Fruit fly (Drosophila melanogaster) whole organism, embryonic: ENCODE results near the gene Hexo1.

Experiments
- BEAF-32 ChIP-seq: fragments of 200-800 bp; sonication (Bioruptor generic); optimal IDR thresholded peaks from 3 replicates; lab custom pipeline; 2017; ENCODE audit warnings: missing biosample characterization, missing genetic modification characterization, mild to moderate bottlenecking, moderate library complexity, missing genetic modification reagents
- C15 ChIP-seq: fragments of 200-800 bp; sonication (Bioruptor generic); IDR thresholded peaks from 3 replicates; pipeline ENCODE4 v1.3.6; 2022; ENCODE audit warnings: missing biosample characterization, missing genetic modification characterization
- CG10267 ChIP-seq: fragments of 200-800 bp; sonication (Bioruptor generic); optimal IDR thresholded peaks from 2 replicates; lab custom pipeline; 2018; ENCODE audit warnings: missing biosample characterization, mild to moderate bottlenecking, missing genetic modification characterization, moderate library complexity
- CG11247 ChIP-seq: fragments of 200-800 bp; sonication (Bioruptor generic); IDR thresholded peaks from 2 replicates; pipeline ENCODE4 v1.3.6; 2022; ENCODE audit warnings: missing biosample characterization, missing genetic modification characterization
- CG11560 ChIP-seq: fragments of 200-800 bp; sonication (Bioruptor generic); IDR thresholded peaks from 3 replicates; pipeline ENCODE4 v1.3.6; 2022; ENCODE audit warnings: missing biosample characterization, missing genetic modification characterization
- CG12769 ChIP-seq: fragments of 200-800 bp; sonication (Bioruptor generic); optimal IDR thresholded peaks from 2 replicates; lab custom pipeline; 2019; ENCODE audit warnings: missing biosample characterization, mild to moderate bottlenecking, missing genetic modification characterization, moderate library complexity
- CG13894 ChIP-seq: fragments of 200-800 bp; sonication (Bioruptor generic); optimal IDR thresholded peaks from 3 replicates; lab custom pipeline; 2018; ENCODE audit warnings: missing biosample characterization, mild to moderate bottlenecking, missing genetic modification characterization, moderate library complexity
- CG14441 ChIP-seq: fragments of 200-800 bp; sonication (Bioruptor generic); IDR thresholded peaks from 2 replicates; pipeline ENCODE4 v1.3.6; 2022; ENCODE audit warnings: missing biosample characterization, missing genetic modification characterization
- CG17829 ChIP-seq: fragments of 200-800 bp; optimal IDR thresholded peaks from 2 replicates; lab custom pipeline; 2019; ENCODE audit warnings: missing biosample characterization, mild to moderate bottlenecking, missing genetic modification characterization, moderate library complexity
- CG43689 ChIP-seq: fragments of 200-800 bp; sonication (Bioruptor generic); IDR thresholded peaks from 2 replicates; pipeline ENCODE4 v1.3.6; 2022; ENCODE audit warnings: missing biosample characterization, missing genetic modification characterization
- CG4617 ChIP-seq: fragments of 200-800 bp; sonication (Bioruptor generic); optimal IDR thresholded peaks from 3 replicates; lab custom pipeline; 2016; ENCODE audit warnings: missing biosample characterization, missing genetic modification characterization, borderline replicate concordance
- CG7556 ChIP-seq: fragments of 200-800 bp; sonication (Bioruptor generic); optimal IDR thresholded peaks from 2 replicates; lab custom pipeline; 2017; ENCODE audit warnings: missing biosample characterization, mild to moderate bottlenecking, missing genetic modification characterization
- CG7745 ChIP-seq: fragments of 200-800 bp; sonication (Bioruptor generic); optimal IDR thresholded peaks from 2 replicates; lab custom pipeline; 2018; ENCODE audit warnings: missing biosample characterization, mild to moderate bottlenecking, missing genetic modification characterization, moderate library complexity
- CG8089 ChIP-seq: fragments of 200-800 bp; sonication (Bioruptor generic); optimal IDR thresholded peaks from 3 replicates; lab custom pipeline; 2016; ENCODE audit warnings: missing biosample characterization, missing genetic modification characterization
- CG8281 ChIP-seq: fragments of 200-800 bp; sonication (Bioruptor generic); optimal IDR thresholded peaks from 2 replicates; lab custom pipeline; 2018; ENCODE audit warnings: missing biosample characterization, mild to moderate bottlenecking, missing genetic modification characterization, moderate library complexity
- CG8765 ChIP-seq: fragments of 200-800 bp; sonication (Bioruptor generic); IDR thresholded peaks from 2 replicates; pipeline ENCODE4 v1.3.6; 2022; ENCODE audit warnings: missing biosample characterization, missing genetic modification characterization
- CG8944 ChIP-seq: fragments of 200-800 bp; sonication (Bioruptor generic); optimal IDR thresholded peaks from 3 replicates; lab custom pipeline; 2016; ENCODE audit warnings: missing biosample characterization, missing genetic modification characterization
- CG9797 ChIP-seq: fragments of 200-800 bp; sonication (Bioruptor generic); optimal IDR thresholded peaks from 3 replicates; lab custom pipeline; 2018; ENCODE audit warnings: missing biosample characterization, mild to moderate bottlenecking, missing genetic modification characterization
- Doc2 ChIP-seq: fragments of 200-800 bp; sonication (Bioruptor generic); IDR thresholded peaks from 2 replicates; pipeline ENCODE4 v1.3.6; 2022; ENCODE audit warnings: missing biosample characterization, missing genetic modification characterization
- Dp ChIP-seq: fragments of 200-800 bp; sonication (Bioruptor generic); optimal IDR thresholded peaks from 2 replicates; lab custom pipeline; 2018; ENCODE audit warnings: missing biosample characterization, mild to moderate bottlenecking, missing genetic modification characterization, moderate library complexity
- E2f2 ChIP-seq: fragments of 200-800 bp; sonication (Bioruptor generic); IDR thresholded peaks from 2 replicates; pipeline ENCODE4 v1.3.6; 2022; ENCODE audit warnings: missing biosample characterization, missing genetic modification characterization
- Elba2 ChIP-seq: fragments of 200-800 bp; sonication (Bioruptor generic); optimal IDR thresholded peaks from 3 replicates; lab custom pipeline; 2016; ENCODE audit warnings: missing biosample characterization, missing genetic modification characterization
- Gug ChIP-seq: fragments of 200-800 bp; sonication (Bioruptor generic); IDR thresholded peaks from 4 replicates; pipeline ENCODE4 v1.3.6; 2022; ENCODE audit warnings: missing biosample characterization, missing genetic modification characterization
- HLH3B ChIP-seq: fragments of 200-800 bp; sonication (Bioruptor generic); IDR thresholded peaks from 2 replicates; pipeline ENCODE4 v1.3.6; 2022; ENCODE audit warnings: missing biosample characterization, missing genetic modification characterization
- MESR4 ChIP-seq: fragments of 200-800 bp; sonication (Bioruptor generic); optimal IDR thresholded peaks from 2 replicates; lab custom pipeline; 2018; ENCODE audit warnings: missing biosample characterization, mild to moderate bottlenecking, missing genetic modification characterization, moderate library complexity
- Max ChIP-seq: fragments of 200-800 bp; sonication (Bioruptor generic); optimal IDR thresholded peaks from 2 replicates; lab custom pipeline; 2016; ENCODE audit warnings: missing biosample characterization, mild to moderate bottlenecking, missing genetic modification characterization
- Med ChIP-seq: fragments of 200-800 bp; sonication (Bioruptor generic); peaks from one replicate; lab custom pipeline; 2016; ENCODE audit warnings: missing biosample characterization, missing genetic modification characterization, mild to moderate bottlenecking, inconsistent platforms, moderate library complexity
- Meics ChIP-seq: fragments of 200-800 bp; sonication (Bioruptor generic); optimal IDR thresholded peaks from 2 replicates; lab custom pipeline; 2017; ENCODE audit warnings: missing biosample characterization, mild to moderate bottlenecking, missing genetic modification characterization
- Spps ChIP-seq: fragments of 200-800 bp; sonication (Bioruptor generic); optimal IDR thresholded peaks from 2 replicates; lab custom pipeline; 2018; ENCODE audit warnings: missing biosample characterization, mild to moderate bottlenecking, missing genetic modification characterization
- bab2 ChIP-seq: fragments of 200-800 bp; sonication (Bioruptor generic); optimal IDR thresholded peaks from 2 replicates; lab custom pipeline; 2016; ENCODE audit warnings: missing biosample characterization, missing genetic modification characterization
- cg ChIP-seq: fragments of 200-800 bp; sonication (Bioruptor generic); optimal IDR thresholded peaks from 3 replicates; lab custom pipeline; 2019; ENCODE audit warnings: missing biosample characterization, mild to moderate bottlenecking, missing genetic modification characterization, moderate library complexity
- chinmo ChIP-seq: fragments of 200-800 bp; sonication (Bioruptor generic); IDR thresholded peaks from 4 replicates; pipeline ENCODE4 v1.3.6; 2022; ENCODE audit warnings: missing biosample characterization, missing genetic modification characterization; ENCODE audit not compliant: partially characterized antibody
- hbn ChIP-seq: fragments of 200-800 bp; sonication (Bioruptor generic); IDR thresholded peaks from 2 replicates; pipeline ENCODE4 v1.3.6; 2022; ENCODE audit warnings: missing biosample characterization, missing genetic modification characterization; ENCODE audit not compliant: partially characterized antibody
- ind ChIP-seq: fragments of 200-800 bp; sonication (Bioruptor generic); optimal IDR thresholded peaks from 3 replicates; lab custom pipeline; 2016; ENCODE audit warnings: missing biosample characterization, missing genetic modification characterization
- knrl ChIP-seq: fragments of 200-800 bp; sonication (Bioruptor generic); IDR thresholded peaks from 3 replicates; pipeline ENCODE4 v1.3.6; 2022; ENCODE audit warnings: missing biosample characterization, missing genetic modification characterization; ENCODE audit not compliant: partially characterized antibody
- nmo ChIP-seq: fragments of 200-800 bp; sonication (Bioruptor generic); optimal IDR thresholded peaks from 2 replicates; lab custom pipeline; 2018; ENCODE audit warnings: missing biosample characterization, mild to moderate bottlenecking, missing genetic modification characterization, moderate library complexity
- pzg ChIP-seq: fragments of 200-800 bp; sonication (Bioruptor generic); optimal IDR thresholded peaks from 3 replicates; lab custom pipeline; 2018; ENCODE audit warnings: missing biosample characterization, mild to moderate bottlenecking, missing genetic modification characterization, moderate library complexity
- row ChIP-seq: fragments of 200-800 bp; sonication (Bioruptor generic); IDR thresholded peaks from 3 replicates; pipeline ENCODE4 v1.3.6; 2022; ENCODE audit warnings: missing biosample characterization, missing genetic modification characterization
- scrt ChIP-seq: fragments of 200-800 bp; sonication (Bioruptor generic); optimal IDR thresholded peaks from 2 replicates; lab custom pipeline; 2018; ENCODE audit warnings: missing biosample characterization, mild to moderate bottlenecking, missing genetic modification characterization, moderate library complexity
- sim ChIP-seq: fragments of 200-800 bp; sonication (Bioruptor generic); IDR thresholded peaks from 2 replicates; pipeline ENCODE4 v1.3.6; 2022; ENCODE audit warnings: missing biosample characterization, missing genetic modification characterization
- slbo ChIP-seq: fragments of 200-800 bp; sonication (Bioruptor generic); IDR thresholded peaks from 2 replicates; pipeline ENCODE4 v1.3.6; 2022; ENCODE audit warnings: missing biosample characterization, missing genetic modification characterization
- sr ChIP-seq: fragments of 200-800 bp; sonication (Bioruptor generic); IDR thresholded peaks from 3 replicates; pipeline ENCODE4 v1.3.6; 2022; ENCODE audit warnings: missing biosample characterization, missing genetic modification characterization
- ssp ChIP-seq: fragments of 200-800 bp; sonication (Bioruptor generic); IDR thresholded peaks from 2 replicates; pipeline ENCODE4 v1.3.6; 2022; ENCODE audit warnings: missing biosample characterization, missing genetic modification characterization
- tgo ChIP-seq: fragments of 200-800 bp; sonication (Bioruptor generic); IDR thresholded peaks from 3 replicates; pipeline ENCODE4 v1.3.6; 2022; ENCODE audit warnings: missing biosample characterization, missing genetic modification characterization
- ttk ChIP-seq: fragments of 200-800 bp; sonication (Bioruptor generic); IDR thresholded peaks from 2 replicates; pipeline ENCODE4 v2.1.2; 2022; ENCODE audit warnings: missing biosample characterization, missing genetic modification characterization
- wdn ChIP-seq: fragments of 200-800 bp; sonication (Bioruptor generic); IDR thresholded peaks from 2 replicates; pipeline ENCODE4 v1.3.6; 2022; ENCODE audit warnings: missing biosample characterization, missing genetic modification characterization
- zfh1 ChIP-seq: fragments of 200-800 bp; sonication (Bioruptor generic); IDR thresholded peaks from 3 replicates; pipeline ENCODE4 v1.3.6; 2022; ENCODE audit warnings: missing biosample characterization, missing genetic modification characterization

The Hexo1 gene

dm6 chr3L:4322032-4322617 is 33.7 kb downstream of the Hexo1 start, which contains the start of gene CG15014 (continued):
- no peak for TF ChIP-seq chinmo (GFP tag; lab: Robert Waterston, UW)
- no peak for TF ChIP-seq CG11247 (GFP tag; lab: Robert Waterston, UW)
- no peak for TF ChIP-seq ttk
- TF ChIP-seq cg, result no peak
- TF ChIP-seq CG8765 (GFP tag; lab: Robert Waterston, UW), result no peak
- TF ChIP-seq ssp (GFP tag; lab: Robert Waterston, UW), result no peak
- TF ChIP-seq sim (GFP tag; lab: Robert Waterston, UW), result no peak
- peak; percentile 34 for TF ChIP-seq CG10267 (tag; lab: Kevin White, UChicago)
- no peak for TF ChIP-seq Max (GFP tag; lab: Kevin White, UChicago)
- peak; percentile 29 for TF ChIP-seq Dp (GFP tag; lab: Kevin White, UChicago)
- TF ChIP-seq MESR4 (GFP tag; lab: Kevin White, UChicago), result peak; percentile 40
- TF ChIP-seq bab2 (GFP tag; lab: Kevin White, UChicago), result no peak
- peak; percentile 14; the same call in 1 of the 2 replicates for TF ChIP-seq E2f2 (GFP tag; lab: Robert Waterston, UW)
- no peak for TF ChIP-seq ind (GFP tag; lab: Kevin White, UChicago)
- no peak for TF ChIP-seq Spps (tag; lab: Kevin White, UChicago)
- no peak for TF ChIP-seq CG17829 (tag; lab: Kevin White, UChicago)
- no peak for TF ChIP-seq hbn (GFP tag; lab: Robert Waterston, UW)
- no peak for TF ChIP-seq Meics
- no peak for TF ChIP-seq CG8089 (GFP tag; lab: Kevin White, UChicago)
- peak; percentile 43 for TF ChIP-seq CG4617 (GFP tag; lab: Kevin White, UChicago)
- TF ChIP-seq nmo, result no peak
- TF ChIP-seq scrt (GFP tag; lab: Kevin White, UChicago), result no peak
- no peak for TF ChIP-seq zfh1 (GFP tag; lab: Robert Waterston, UW)
- TF ChIP-seq knrl (GFP tag; lab: Robert Waterston, UW), result no peak
- no peak for TF ChIP-seq Gug (GFP tag; lab: Robert Waterston, UW)
- peak; percentile 70 for TF ChIP-seq CG9797
- no peak for TF ChIP-seq CG7556
- TF ChIP-seq CG8281 (tag; lab: Kevin White, UChicago), result no peak
- TF ChIP-seq Doc2 (GFP tag; lab: Robert Waterston, UW), result no peak
- TF ChIP-seq tgo (GFP tag; lab: Robert Waterston, UW), result no peak
- TF ChIP-seq BEAF-32, result peak; percentile 25
- TF ChIP-seq CG8944, result no peak
- TF ChIP-seq Elba2 (GFP tag; lab: Kevin White, UChicago), result no peak
- TF ChIP-seq CG7745, result no peak

- TF ChIP-seq Med (GFP tag; lab: Kevin White, UChicago) (peak; percentile 45), CG14441 (GFP tag; lab: Robert Waterston, UW) (0 out of 2 replicates have a peak, but pooled peaks have one; percentile 44), C15 (GFP tag; lab: Robert Waterston, UW) (0 out of 3 replicates have a peak, but pooled peaks have one; percentile 19), wdn (GFP tag; lab: Robert Waterston, UW) (no peak), CG13894 (tag; lab: Kevin White, UChicago) (peak; percentile 83), row (GFP tag; lab: Robert Waterston, UW) (peak; percentile 42; the same call in 1 of the 3 replicates), sr (GFP tag; lab: Robert Waterston, UW) (peak; percentile 54; the same call in 2 of the 3 replicates), HLH3B (GFP tag; lab: Robert Waterston, UW) (0 out of 2 replicates have a peak, but pooled peaks have one; percentile 30), pzg (GFP tag; lab: Kevin White, UChicago) (no peak), CG12769 (tag; lab: Kevin White, UChicago) (peak; percentile 27), CG11560 (0 out of 3 replicates have a peak, but pooled peaks have one; percentile 8), CG43689 (GFP tag; lab: Robert Waterston, UW) (no peak), slbo (GFP tag; lab: Robert Waterston, UW) (0 out of 2 replicates have a peak, but pooled peaks have one; percentile 24)
Observed at dm6 chr3L:4328048-4328447, 39.6 kb downstream of the Hexo1 start.
